Worm (Caenorhabditis elegans): ENCODE measurements around the gene nspd-4.

DNA sequence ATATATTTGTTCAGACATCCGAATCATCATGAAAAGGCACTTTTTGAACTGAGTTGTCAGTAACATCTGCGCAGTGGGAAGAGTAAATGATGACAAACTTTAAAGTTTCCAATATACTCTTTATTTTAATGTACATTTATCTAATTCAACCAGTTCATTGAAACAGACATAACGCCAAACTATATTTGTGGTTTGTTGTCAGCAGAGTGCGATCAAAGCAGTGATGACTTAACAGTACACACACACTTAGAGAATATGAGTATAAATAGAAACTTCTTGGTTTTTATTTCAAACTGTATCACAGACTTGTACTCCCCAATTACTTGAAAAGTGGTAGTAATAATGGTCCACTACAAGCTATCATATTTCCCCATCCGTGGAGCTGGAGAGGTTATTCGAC is 41.0 kb downstream of the nspd-4 start, which contains the start of gene gst-8:
- no peak for TF ChIP-seq dao-5 (tag; optimal IDR thresholded peaks at IDR 0.05)
- no peak for TF ChIP-seq him-1 (tag; optimal IDR thresholded peaks at IDR 0.05)
- no peak for TF ChIP-seq W03F9.2 (tag; optimal IDR thresholded peaks at IDR 0.05)
